Worm (Caenorhabditis elegans): ENCODE results near the gene Y102A11A.3.

ce11 chrX:2051602-2052001, 32.7 kb downstream of the Y102A11A.3 start, which contains the start of gene Y102A11A.1:
- TF ChIP-seq lin-32 (GFP tag; optimal IDR thresholded peaks at IDR 0.05) (no peak), bed-3 (GFP tag; optimal IDR thresholded peaks at IDR 0.05) (no peak), ztf-11 (tag; optimal IDR thresholded peaks at IDR 0.05) (no peak), unc-39 (tag; optimal IDR thresholded peaks at IDR 0.05) (no peak), unc-62 (GFP tag; optimal IDR thresholded peaks at IDR 0.05) (no peak), tbx-8 (GFP tag; optimal IDR thresholded peaks at IDR 0.05) (no peak), nhr-76 (tag; optimal IDR thresholded peaks at IDR 0.05) (no peak)
